Fruit fly (Drosophila melanogaster) whole organism, embryonic: ENCODE results near the gene CG13075.

Experiments used
- ATbp ChIP-seq: fragments of 200-800 bp; sonication (Bioruptor generic); optimal IDR thresholded peaks from 2 replicates; lab custom pipeline; 2017; ENCODE audit warnings: missing biosample characterization, mild to moderate bottlenecking, missing genetic modification characterization, missing genetic modification reagents
- Blimp-1 ChIP-seq: fragments of 200-800 bp; sonication (Bioruptor generic); optimal IDR thresholded peaks from 3 replicates; lab custom pipeline; 2018; ENCODE audit warnings: missing biosample characterization, missing genetic modification characterization, mild to moderate bottlenecking, moderate library complexity, missing genetic modification reagents
- BtbVII ChIP-seq: fragments of 200-800 bp; sonication (Bioruptor generic); optimal IDR thresholded peaks from 3 replicates; lab custom pipeline; 2017; ENCODE audit warnings: missing biosample characterization, mild to moderate bottlenecking, missing genetic modification characterization
- C15 ChIP-seq: fragments of 200-800 bp; sonication (Bioruptor generic); IDR thresholded peaks from 3 replicates; pipeline ENCODE4 v1.3.6; 2022; ENCODE audit warnings: missing biosample characterization, missing genetic modification characterization
- CG10959 ChIP-seq: fragments of 200-800 bp; sonication (Bioruptor generic); IDR thresholded peaks from 2 replicates; pipeline ENCODE4 v1.3.6; 2022; ENCODE audit warnings: missing biosample characterization, missing genetic modification characterization
- CG11456 ChIP-seq: fragments of 200-800 bp; sonication (Bioruptor generic); IDR thresholded peaks from 3 replicates; pipeline ENCODE4 v1.3.6; 2022; ENCODE audit warnings: missing biosample characterization, missing genetic modification characterization
- CG11504 ChIP-seq: fragments of 200-800 bp; sonication (Bioruptor generic); optimal IDR thresholded peaks from 3 replicates; lab custom pipeline; 2019; ENCODE audit warnings: missing biosample characterization, mild to moderate bottlenecking, missing genetic modification characterization, moderate library complexity
- CG11560 ChIP-seq: fragments of 200-800 bp; sonication (Bioruptor generic); IDR thresholded peaks from 3 replicates; pipeline ENCODE4 v1.3.6; 2022; ENCODE audit warnings: missing biosample characterization, missing genetic modification characterization
- CG12299 ChIP-seq: fragments of 200-800 bp; sonication (Bioruptor generic); optimal IDR thresholded peaks from 2 replicates; lab custom pipeline; 2018; ENCODE audit warnings: missing biosample characterization, mild to moderate bottlenecking, missing genetic modification characterization
- CG13424 ChIP-seq: fragments of 200-800 bp; sonication (Bioruptor generic); optimal IDR thresholded peaks from 2 replicates; lab custom pipeline; 2019; ENCODE audit warnings: missing biosample characterization, mild to moderate bottlenecking, missing genetic modification characterization, moderate library complexity
- CG13775 ChIP-seq: fragments of 200-800 bp; sonication (Bioruptor generic); optimal IDR thresholded peaks from 3 replicates; lab custom pipeline; 2017; ENCODE audit warnings: missing biosample characterization, mild to moderate bottlenecking, missing genetic modification characterization
- CG14014 ChIP-seq: fragments of 200-800 bp; sonication (Bioruptor generic); IDR thresholded peaks from 2 replicates; pipeline ENCODE4 v1.3.6; 2022; ENCODE audit warnings: missing biosample characterization, missing genetic modification characterization
- CG1602 ChIP-seq: fragments of 200-800 bp; sonication (Bioruptor generic); optimal IDR thresholded peaks from 3 replicates; lab custom pipeline; 2016; ENCODE audit warnings: missing biosample characterization, missing genetic modification characterization
- CG17359 ChIP-seq: fragments of 200-800 bp; sonication (Bioruptor generic); optimal IDR thresholded peaks from 3 replicates; lab custom pipeline; 2018; ENCODE audit warnings: missing biosample characterization, mild to moderate bottlenecking, missing genetic modification characterization, moderate library complexity
- CG17912 ChIP-seq: fragments of 200-800 bp; sonication (Bioruptor generic); optimal IDR thresholded peaks from 2 replicates; lab custom pipeline; 2018; ENCODE audit warnings: missing biosample characterization, mild to moderate bottlenecking, missing genetic modification characterization
- CG18476 ChIP-seq: fragments of 200-800 bp; sonication (Bioruptor generic); optimal IDR thresholded peaks from 2 replicates; lab custom pipeline; 2016; ENCODE audit warnings: missing biosample characterization, mild to moderate bottlenecking, missing genetic modification characterization
- CG2116 ChIP-seq: fragments of 200-800 bp; sonication (Bioruptor generic); optimal IDR thresholded peaks from 3 replicates; lab custom pipeline; 2018; ENCODE audit warnings: missing biosample characterization, mild to moderate bottlenecking, missing genetic modification characterization
- CG2678 ChIP-seq: fragments of 200-800 bp; sonication (Bioruptor generic); optimal IDR thresholded peaks from 3 replicates; lab custom pipeline; 2019; ENCODE audit warnings: missing biosample characterization, mild to moderate bottlenecking, missing genetic modification characterization, moderate library complexity
- CG30020 ChIP-seq: fragments of 200-800 bp; optimal IDR thresholded peaks from 2 replicates; lab custom pipeline; 2019; ENCODE audit warnings: missing biosample characterization, mild to moderate bottlenecking, missing genetic modification characterization, moderate library complexity
- CG30431 ChIP-seq: fragments of 200-800 bp; sonication (Bioruptor generic); optimal IDR thresholded peaks from 2 replicates; lab custom pipeline; 2017; ENCODE audit warnings: missing biosample characterization, missing genetic modification characterization
- CG3163 ChIP-seq: fragments of 200-800 bp; sonication (Bioruptor generic); optimal IDR thresholded peaks from 3 replicates; lab custom pipeline; 2016; ENCODE audit warnings: missing biosample characterization, missing genetic modification characterization
- CG3995 ChIP-seq: fragments of 200-800 bp; sonication (Bioruptor generic); optimal IDR thresholded peaks from 3 replicates; lab custom pipeline; 2016; ENCODE audit warnings: missing biosample characterization, missing genetic modification characterization
- CG4282 ChIP-seq: fragments of 200-800 bp; sonication (Bioruptor generic); optimal IDR thresholded peaks from 2 replicates; lab custom pipeline; 2016; ENCODE audit warnings: missing biosample characterization, missing genetic modification characterization
- CG43689 ChIP-seq: fragments of 200-800 bp; sonication (Bioruptor generic); IDR thresholded peaks from 2 replicates; pipeline ENCODE4 v1.3.6; 2022; ENCODE audit warnings: missing biosample characterization, missing genetic modification characterization
- CG6175 ChIP-seq: fragments of 200-800 bp; sonication (Bioruptor generic); IDR thresholded peaks from 3 replicates; pipeline ENCODE4 v1.3.6; 2022; ENCODE audit warnings: missing biosample characterization, missing genetic modification characterization
- CG6272 ChIP-seq: fragments of 200-800 bp; sonication (Bioruptor generic); IDR thresholded peaks from 2 replicates; pipeline ENCODE4 v1.3.6; 2022; ENCODE audit warnings: missing biosample characterization, missing genetic modification characterization
- CG6813 ChIP-seq: fragments of 200-800 bp; sonication (Bioruptor generic); optimal IDR thresholded peaks from 2 replicates; lab custom pipeline; 2017; ENCODE audit warnings: missing biosample characterization, missing genetic modification characterization, mild to moderate bottlenecking, moderate library complexity, missing genetic modification reagents
- Deaf1 ChIP-seq: fragments of 200-800 bp; optimal IDR thresholded peaks from 3 replicates; lab custom pipeline; 2019; ENCODE audit warnings: missing biosample characterization, mild to moderate bottlenecking, missing genetic modification characterization, moderate library complexity
- Dek ChIP-seq: fragments of 200-800 bp; sonication (Bioruptor generic); optimal IDR thresholded peaks from 3 replicates; lab custom pipeline; 2019; ENCODE audit warnings: missing biosample characterization, mild to moderate bottlenecking, missing genetic modification characterization, moderate library complexity
- Doc3 ChIP-seq: fragments of 200-800 bp; sonication (Bioruptor generic); IDR thresholded peaks from 3 replicates; pipeline ENCODE4 v1.3.6; 2022; ENCODE audit warnings: missing biosample characterization, missing genetic modification characterization; ENCODE audit not compliant: partially characterized antibody
- E2f1 ChIP-seq: fragments of 200-800 bp; sonication (Bioruptor generic); IDR thresholded peaks from 2 replicates; pipeline ENCODE4 v1.3.6; 2022; ENCODE audit warnings: missing biosample characterization, missing genetic modification characterization
- E2f2 ChIP-seq: fragments of 200-800 bp; sonication (Bioruptor generic); IDR thresholded peaks from 2 replicates; pipeline ENCODE4 v1.3.6; 2022; ENCODE audit warnings: missing biosample characterization, missing genetic modification characterization
- H2.0 ChIP-seq: fragments of 200-800 bp; sonication (Bioruptor generic); IDR thresholded peaks from 2 replicates; pipeline ENCODE4 v1.3.6; 2022; ENCODE audit warnings: missing biosample characterization, missing genetic modification characterization
- HLH4C ChIP-seq: fragments of 200-800 bp; sonication (Bioruptor generic); IDR thresholded peaks from 3 replicates; pipeline ENCODE4 v1.3.6; 2022; ENCODE audit warnings: missing biosample characterization, missing genetic modification characterization; ENCODE audit not compliant: partially characterized antibody
- Hmr ChIP-seq: fragments of 200-800 bp; sonication (Bioruptor generic); optimal IDR thresholded peaks from 3 replicates; lab custom pipeline; 2017; ENCODE audit warnings: mild to moderate bottlenecking, missing biosample characterization, missing genetic modification reagents, missing genetic modification characterization
- abd-A ChIP-seq: fragments of 200-800 bp; sonication (Bioruptor generic); optimal IDR thresholded peaks from 3 replicates; lab custom pipeline; 2019; ENCODE audit warnings: missing biosample characterization, mild to moderate bottlenecking, missing genetic modification characterization, moderate library complexity
- cg ChIP-seq: fragments of 200-800 bp; sonication (Bioruptor generic); optimal IDR thresholded peaks from 3 replicates; lab custom pipeline; 2019; ENCODE audit warnings: missing biosample characterization, mild to moderate bottlenecking, missing genetic modification characterization, moderate library complexity
- emc ChIP-seq: fragments of 200-800 bp; sonication (Bioruptor generic); optimal IDR thresholded peaks from 2 replicates; lab custom pipeline; 2016; ENCODE audit warnings: missing biosample characterization, missing genetic modification characterization
- en ChIP-seq: fragments of 200-800 bp; sonication (Bioruptor generic); optimal IDR thresholded peaks from 2 replicates; lab custom pipeline; 2016; ENCODE audit warnings: missing biosample characterization, missing genetic modification characterization
- fd3F ChIP-seq: fragments of 200-800 bp; sonication (Bioruptor generic); optimal IDR thresholded peaks from 2 replicates; lab custom pipeline; 2018; ENCODE audit warnings: missing biosample characterization, mild to moderate bottlenecking, missing genetic modification characterization, moderate library complexity
- hb ChIP-seq: fragments of 200-800 bp; sonication (Bioruptor generic); IDR thresholded peaks from 3 replicates; pipeline ENCODE4 v1.3.6; 2022; ENCODE audit warnings: missing biosample characterization, missing genetic modification characterization; ENCODE audit not compliant: partially characterized antibody
- kay ChIP-seq: fragments of 200-800 bp; sonication (Bioruptor generic); optimal IDR thresholded peaks from 2 replicates; lab custom pipeline; 2016; ENCODE audit warnings: missing biosample characterization, missing genetic modification characterization
- odd ChIP-seq: fragments of 200-800 bp; sonication (Bioruptor generic); optimal IDR thresholded peaks from 2 replicates; lab custom pipeline; 2017; ENCODE audit warnings: missing biosample characterization, mild to moderate bottlenecking, missing genetic modification characterization
- peb ChIP-seq: fragments of 200-800 bp; sonication (Bioruptor generic); IDR thresholded peaks from 2 replicates; pipeline ENCODE4 v1.3.6; 2022; ENCODE audit warnings: missing biosample characterization, missing genetic modification characterization
- pum ChIP-seq: fragments of 200-800 bp; sonication (Bioruptor generic); optimal IDR thresholded peaks from 2 replicates; lab custom pipeline; 2016; ENCODE audit warnings: missing biosample characterization, missing genetic modification characterization
- salm ChIP-seq: fragments of 200-800 bp; sonication (Bioruptor generic); optimal IDR thresholded peaks from 2 replicates; lab custom pipeline; 2018; ENCODE audit warnings: missing biosample characterization, mild to moderate bottlenecking, missing genetic modification characterization
- sug ChIP-seq: fragments of 200-800 bp; optimal IDR thresholded peaks from 2 replicates; lab custom pipeline; 2019; ENCODE audit warnings: missing biosample characterization, mild to moderate bottlenecking, missing genetic modification characterization, moderate library complexity
- tgo ChIP-seq: fragments of 200-800 bp; sonication (Bioruptor generic); IDR thresholded peaks from 3 replicates; pipeline ENCODE4 v1.3.6; 2022; ENCODE audit warnings: missing biosample characterization, missing genetic modification characterization
- tll ChIP-seq, 2 experiments: fragments of 200-800 bp in 1 of 2; fragments of >200 bp in 1 of 2; sonication (Bioruptor generic) in 1 of 2; optimal IDR thresholded peaks; 2 replicates each; lab custom pipeline; 2017 to 2019; ENCODE audit warnings: missing biosample characterization in 2 of 2, missing genetic modification characterization in 2 of 2, mild to moderate bottlenecking in 1 of 2, moderate library complexity in 1 of 2
- trem ChIP-seq: fragments of 200-800 bp; optimal IDR thresholded peaks from 3 replicates; lab custom pipeline; 2019; ENCODE audit warnings: missing biosample characterization, mild to moderate bottlenecking, missing genetic modification characterization, moderate library complexity

Gene CG13075

dm6 chr3L:16087323-16087816, 3.6 kb downstream of the CG13075 start, which contains the start of gene Tasp1 (continued):
- TF ChIP-seq sug (tag; lab: Kevin White, UChicago) (peak; percentile 47), HLH4C (GFP tag; lab: Robert Waterston, UW) (no peak), CG2116 (GFP tag; lab: Kevin White, UChicago) (peak; percentile 51), kay (peak; percentile 2), tgo (GFP tag; lab: Robert Waterston, UW) (peak; percentile 62), CG13775 (GFP tag; lab: Kevin White, UChicago) (peak; percentile 49), Doc3 (GFP tag; lab: Robert Waterston, UW) (no peak), E2f1 (GFP tag; lab: Robert Waterston, UW) (peak; percentile 79), E2f2 (peak; percentile 11; the same call in 1 of the 2 replicates), CG17912 (GFP tag; lab: Kevin White, UChicago) (no peak), cg (GFP tag; lab: Kevin White, UChicago) (no peak), CG10959 (GFP tag; lab: Robert Waterston, UW) (0 out of 2 replicates have a peak, but pooled peaks have one; percentile 6), fd3F (peak; percentile 49), emc (GFP tag; lab: Kevin White, UChicago) (no peak), CG14014 (peak; percentile 63; the same call in 1 of the 2 replicates), Blimp-1 (GFP tag; lab: Kevin White, UChicago) (no peak), ATbp (GFP tag; lab: Kevin White, UChicago) (no peak), Hmr (peak; percentile 64), CG11456 (GFP tag; lab: Robert Waterston, UW) (no peak), CG6272 (GFP tag; lab: Robert Waterston, UW) (no peak), CG6813 (GFP tag; lab: Kevin White, UChicago) (no peak), H2.0 (GFP tag; lab: Robert Waterston, UW) (peak; percentile 59), CG13424 (tag; lab: Kevin White, UChicago) (peak; percentile 77), CG11504 (no peak), CG2678 (tag; lab: Kevin White, UChicago) (no peak), CG6175 (no peak), salm (peak; percentile 39), trem (tag; lab: Kevin White, UChicago) (peak; percentile 63), CG30431 (no peak), Dek (peak; percentile 81), BtbVII (no peak), CG30020 (tag; lab: Kevin White, UChicago) (peak; percentile 26), peb (GFP tag; lab: Robert Waterston, UW) (0 out of 2 replicates have a peak, but pooled peaks have one; percentile 24), pum (no peak), abd-A (no peak), CG12299 (tag; lab: Kevin White, UChicago) (peak; percentile 32), CG1602 (GFP tag; lab: Kevin White, UChicago) (peak; percentile 55), hb (GFP tag; lab: Robert Waterston, UW) (no peak), Deaf1 (tag; lab: Kevin White, UChicago) (no peak), CG3163 (GFP tag; lab: Kevin White, UChicago) (no peak), CG17359 (tag; lab: Kevin White, UChicago) (peak; percentile 60), odd (GFP tag; lab: Kevin White, UChicago) (no peak), CG4282 (no peak), CG18476 (peak; percentile 35), CG11560 (tag; lab: Robert Waterston, UW) (no peak; the same call in 2 of the 3 replicates), tll (GFP tag; optimal IDR thresholded peaks at IDR 0.05; lab: Kevin White, UChicago) (no peak), CG43689 (GFP tag; lab: Robert Waterston, UW) (no peak), en (GFP tag; lab: Kevin White, UChicago) (no peak), CG3995 (GFP tag; lab: Kevin White, UChicago) (no peak), C15 (GFP tag; lab: Robert Waterston, UW) (no peak)
